Fruit fly (Drosophila melanogaster) whole organism, embryonic: Measurements from ENCODE around the gene mtsh.
A peak's percentile ranks its signal among the peaks of the same experiment; 100 is the strongest.

Source experiments
- Adf1 ChIP-seq: fragments of 200-800 bp; sonication (Bioruptor generic); IDR thresholded peaks from 2 replicates; pipeline ENCODE4 v1.3.6; 2022; ENCODE audit warnings: missing biosample characterization, missing genetic modification characterization
- CG11085 ChIP-seq: fragments of 200-800 bp; sonication (Bioruptor generic); IDR thresholded peaks from 2 replicates; pipeline ENCODE4 v1.3.6; 2022; ENCODE audit warnings: missing biosample characterization, missing genetic modification characterization
- CG12744 ChIP-seq: fragments of 200-800 bp; sonication (Bioruptor generic); optimal IDR thresholded peaks from 2 replicates; lab custom pipeline; 2016; ENCODE audit warnings: missing biosample characterization, missing genetic modification characterization
- CG13296 ChIP-seq: fragments of 200-800 bp; sonication (Bioruptor generic); optimal IDR thresholded peaks from 3 replicates; lab custom pipeline; 2018; ENCODE audit warnings: missing biosample characterization, mild to moderate bottlenecking, missing genetic modification characterization
- CG13894 ChIP-seq: fragments of 200-800 bp; sonication (Bioruptor generic); optimal IDR thresholded peaks from 3 replicates; lab custom pipeline; 2018; ENCODE audit warnings: missing biosample characterization, mild to moderate bottlenecking, missing genetic modification characterization, moderate library complexity
- CG14860 ChIP-seq: fragments of 200-800 bp; sonication (Bioruptor generic); IDR thresholded peaks from 3 replicates; pipeline ENCODE4 v1.3.6; 2022; ENCODE audit warnings: missing biosample characterization, missing genetic modification characterization; ENCODE audit not compliant: partially characterized antibody
- CG18476 ChIP-seq: fragments of 200-800 bp; sonication (Bioruptor generic); optimal IDR thresholded peaks from 2 replicates; lab custom pipeline; 2016; ENCODE audit warnings: missing biosample characterization, mild to moderate bottlenecking, missing genetic modification characterization
- CG2120 ChIP-seq: fragments of 200-800 bp; sonication (Bioruptor generic); optimal IDR thresholded peaks from 3 replicates; lab custom pipeline; 2016; ENCODE audit warnings: missing biosample characterization, missing genetic modification characterization
- CG32532 ChIP-seq: fragments of 200-800 bp; sonication (Bioruptor generic); IDR thresholded peaks from 2 replicates; pipeline ENCODE4 v1.3.6; 2022; ENCODE audit warnings: missing biosample characterization, missing genetic modification characterization
- CG7271 ChIP-seq: fragments of 200-800 bp; sonication (Bioruptor generic); optimal IDR thresholded peaks from 2 replicates; lab custom pipeline; 2018; ENCODE audit warnings: missing biosample characterization, mild to moderate bottlenecking, missing genetic modification characterization, moderate library complexity
- CG8359 ChIP-seq: fragments of 200-800 bp; sonication (Bioruptor generic); optimal IDR thresholded peaks from 2 replicates; lab custom pipeline; 2017; ENCODE audit warnings: missing biosample characterization, mild to moderate bottlenecking, missing genetic modification characterization, borderline replicate concordance
- CHES-1-like ChIP-seq: fragments of 200-800 bp; sonication (Bioruptor generic); optimal IDR thresholded peaks from 2 replicates; lab custom pipeline; 2016; ENCODE audit warnings: missing biosample characterization, missing genetic modification characterization
- Deaf1 ChIP-seq: fragments of 200-800 bp; optimal IDR thresholded peaks from 3 replicates; lab custom pipeline; 2019; ENCODE audit warnings: missing biosample characterization, mild to moderate bottlenecking, missing genetic modification characterization, moderate library complexity
- E2f1 ChIP-seq: fragments of 200-800 bp; sonication (Bioruptor generic); IDR thresholded peaks from 2 replicates; pipeline ENCODE4 v1.3.6; 2022; ENCODE audit warnings: missing biosample characterization, missing genetic modification characterization
- Fer3 ChIP-seq: fragments of 200-800 bp; sonication (Bioruptor generic); optimal IDR thresholded peaks from 2 replicates; lab custom pipeline; 2018; ENCODE audit warnings: missing biosample characterization, mild to moderate bottlenecking, missing genetic modification characterization, moderate library complexity
- HLH3B ChIP-seq: fragments of 200-800 bp; sonication (Bioruptor generic); IDR thresholded peaks from 2 replicates; pipeline ENCODE4 v1.3.6; 2022; ENCODE audit warnings: missing biosample characterization, missing genetic modification characterization
- Mrtf ChIP-seq: fragments of 200-800 bp; sonication (Bioruptor generic); IDR thresholded peaks from 3 replicates; pipeline ENCODE4 v1.3.6; 2022; ENCODE audit warnings: missing biosample characterization, missing genetic modification characterization
- Nf-YC ChIP-seq: fragments of 200-800 bp; optimal IDR thresholded peaks from 3 replicates; lab custom pipeline; 2019; ENCODE audit warnings: missing biosample characterization, mild to moderate bottlenecking, missing genetic modification characterization, moderate library complexity
- Oli ChIP-seq: fragments of 200-800 bp; sonication (Bioruptor generic); optimal IDR thresholded peaks from 2 replicates; lab custom pipeline; 2018; ENCODE audit warnings: missing biosample characterization, mild to moderate bottlenecking, missing genetic modification characterization, moderate library complexity
- Optix ChIP-seq: fragments of 200-800 bp; sonication (Bioruptor generic); IDR thresholded peaks from 3 replicates; pipeline ENCODE4 v1.3.6; 2022; ENCODE audit warnings: missing biosample characterization, missing genetic modification characterization
- PHDP ChIP-seq: fragments of 200-800 bp; sonication (Bioruptor generic); optimal IDR thresholded peaks from 3 replicates; lab custom pipeline; 2018; ENCODE audit warnings: missing biosample characterization, mild to moderate bottlenecking, missing genetic modification characterization, moderate library complexity
- Scr ChIP-seq: fragments of 200-800 bp; sonication (Bioruptor generic); IDR thresholded peaks from 2 replicates; pipeline ENCODE4 v1.3.6; 2022; ENCODE audit warnings: missing biosample characterization, missing genetic modification characterization; ENCODE audit not compliant: partially characterized antibody
- bowl ChIP-seq: fragments of 200-800 bp; sonication (Bioruptor generic); IDR thresholded peaks from 2 replicates; pipeline ENCODE4 v1.3.6; 2022; ENCODE audit warnings: missing biosample characterization, missing genetic modification characterization
- bsh ChIP-seq, 2 experiments: fragments of 200-800 bp; sonication (Bioruptor generic); optimal IDR thresholded peaks; 2 replicates each; lab custom pipeline; 2017 to 2018; ENCODE audit warnings: mild to moderate bottlenecking in 2 of 2, missing biosample characterization in 2 of 2, missing genetic modification characterization in 2 of 2, moderate library complexity in 1 of 2
- cato ChIP-seq: fragments of 200-800 bp; sonication (Bioruptor generic); optimal IDR thresholded peaks from 2 replicates; lab custom pipeline; 2016; ENCODE audit warnings: missing biosample characterization, missing genetic modification characterization, borderline replicate concordance
- dimm ChIP-seq: fragments of 200-800 bp; sonication (Bioruptor generic); IDR thresholded peaks from 2 replicates; pipeline ENCODE4 v1.3.6; 2022; ENCODE audit warnings: missing biosample characterization, missing genetic modification characterization
- dpn ChIP-seq, 2 experiments: fragments of 200-800 bp; sonication (Bioruptor generic); optimal IDR thresholded peaks; 3 replicates each; lab custom pipeline; 2016; ENCODE audit warnings: missing biosample characterization in 2 of 2, missing genetic modification characterization in 2 of 2
- eve ChIP-seq, 2 experiments: fragments of >200 bp; optimal IDR thresholded peaks; 2 replicates each; lab custom pipeline; 2017; ENCODE audit warnings: missing biosample characterization in 2 of 2, missing genetic modification characterization in 2 of 2
- ewg ChIP-seq: fragments of 200-800 bp; sonication (Bioruptor generic); optimal IDR thresholded peaks from 3 replicates; lab custom pipeline; 2017; ENCODE audit warnings: mild to moderate bottlenecking, missing biosample characterization, missing genetic modification reagents, missing genetic modification characterization
- ftz-f1 ChIP-seq: fragments of 200-800 bp; sonication (Bioruptor generic); optimal IDR thresholded peaks from 2 replicates; lab custom pipeline; 2016; ENCODE audit warnings: missing biosample characterization, missing genetic modification characterization
- gt ChIP-seq: fragments of 200-800 bp; sonication (Bioruptor generic); IDR thresholded peaks from 2 replicates; pipeline ENCODE4 v1.3.6; 2022; ENCODE audit warnings: missing biosample characterization, missing genetic modification characterization
- h ChIP-seq: fragments of >200 bp; optimal IDR thresholded peaks from 2 replicates; lab custom pipeline; 2017
- hbn ChIP-seq: fragments of 200-800 bp; sonication (Bioruptor generic); IDR thresholded peaks from 2 replicates; pipeline ENCODE4 v1.3.6; 2022; ENCODE audit warnings: missing biosample characterization, missing genetic modification characterization; ENCODE audit not compliant: partially characterized antibody
- her ChIP-seq: fragments of 200-800 bp; sonication (Bioruptor generic); optimal IDR thresholded peaks from 2 replicates; lab custom pipeline; 2016; ENCODE audit warnings: missing biosample characterization, missing genetic modification characterization
- hkb ChIP-seq, 2 experiments: fragments of 200-800 bp in 1 of 2; fragments of >200 bp in 1 of 2; sonication (Bioruptor generic) in 1 of 2; IDR thresholded peaks in 1 of 2; optimal IDR thresholded peaks in 1 of 2; 2 replicates each; pipeline versions ENCODE4 v1.3.6 to Lab custom; 2017 to 2022; ENCODE audit warnings: missing biosample characterization in 1 of 2, missing genetic modification characterization in 1 of 2
- jigr1 ChIP-seq: fragments of 200-800 bp; sonication (Bioruptor generic); IDR thresholded peaks from 3 replicates; pipeline ENCODE4 v1.3.6; 2022; ENCODE audit warnings: missing biosample characterization, missing genetic modification characterization
- klu ChIP-seq: fragments of 200-800 bp; sonication (Bioruptor generic); IDR thresholded peaks from 2 replicates; pipeline ENCODE4 v1.3.6; 2022; ENCODE audit warnings: missing biosample characterization, missing genetic modification characterization
- lilli ChIP-seq: fragments of 200-800 bp; sonication (Bioruptor generic); optimal IDR thresholded peaks from 3 replicates; lab custom pipeline; 2016; ENCODE audit warnings: missing biosample characterization, missing genetic modification characterization
- prd ChIP-seq, 3 experiments: fragments of >200 bp in 2 of 3; fragments of 200-800 bp in 1 of 3; sonication (Bioruptor generic) in 1 of 3; optimal IDR thresholded peaks in 2 of 3; IDR thresholded peaks in 1 of 3; 2 replicates in 2 of 3; 3 replicates in 1 of 3; pipeline versions ENCODE4 v1.3.6 to Lab custom; 2017 to 2022; ENCODE audit warnings: missing biosample characterization in 1 of 3, missing genetic modification characterization in 1 of 3
- seq ChIP-seq: fragments of 200-800 bp; sonication (Bioruptor generic); IDR thresholded peaks from 2 replicates; pipeline ENCODE4 v1.3.6; 2022; ENCODE audit warnings: missing biosample characterization, missing genetic modification characterization
- sima ChIP-seq: fragments of 200-800 bp; sonication (Bioruptor generic); optimal IDR thresholded peaks from 2 replicates; lab custom pipeline; 2016; ENCODE audit warnings: missing biosample characterization, missing genetic modification characterization
- sisA ChIP-seq: fragments of 200-800 bp; sonication (Bioruptor generic); IDR thresholded peaks from 2 replicates; pipeline ENCODE4 v1.3.6; 2022; ENCODE audit warnings: missing biosample characterization, missing genetic modification characterization
- slp2 ChIP-seq: fragments of 200-800 bp; sonication (Bioruptor generic); optimal IDR thresholded peaks from 2 replicates; lab custom pipeline; 2016; ENCODE audit warnings: missing biosample characterization, missing genetic modification characterization
- so ChIP-seq: fragments of 200-800 bp; sonication (Bioruptor generic); IDR thresholded peaks from 3 replicates; pipeline ENCODE4 v1.3.6; 2022; ENCODE audit warnings: missing biosample characterization, missing genetic modification characterization
- tin ChIP-seq: fragments of 200-800 bp; sonication (Bioruptor generic); optimal IDR thresholded peaks from 3 replicates; lab custom pipeline; 2016; ENCODE audit warnings: missing biosample characterization, missing genetic modification characterization
- trh ChIP-seq: fragments of 200-800 bp; sonication (Bioruptor generic); optimal IDR thresholded peaks from 2 replicates; lab custom pipeline; 2016; ENCODE audit warnings: missing biosample characterization, missing genetic modification characterization
- tx ChIP-seq: fragments of 200-800 bp; sonication (Bioruptor generic); optimal IDR thresholded peaks from 2 replicates; lab custom pipeline; 2016; ENCODE audit warnings: missing biosample characterization, missing genetic modification characterization
- vfl ChIP-seq: fragments of 200-800 bp; sonication (Bioruptor generic); optimal IDR thresholded peaks from 2 replicates; lab custom pipeline; 2016; ENCODE audit warnings: missing biosample characterization, missing genetic modification characterization
- vvl ChIP-seq: fragments of 200-800 bp; sonication (Bioruptor generic); IDR thresholded peaks from 2 replicates; pipeline ENCODE4 v1.3.6; 2022; ENCODE audit warnings: missing biosample characterization, missing genetic modification characterization
- zfh2 ChIP-seq: fragments of 200-800 bp; sonication (Bioruptor generic); optimal IDR thresholded peaks from 2 replicates; lab custom pipeline; 2016; ENCODE audit warnings: missing biosample characterization, missing genetic modification characterization

Gene mtsh

dm6 chr2L:8361204-8361952 is 41.7 kb upstream of the mtsh start:
- TF ChIP-seq HLH3B (GFP tag; lab: Robert Waterston, UW) (no peak), klu (GFP tag; lab: Robert Waterston, UW) (no peak), hkb (optimal IDR thresholded peaks at IDR 0.05; lab: Kevin White, UChicago) (no peak), hkb (GFP tag; IDR thresholded peaks at IDR 0.05; lab: Robert Waterston, UW) (no peak), CG13296 (GFP tag; lab: Kevin White, UChicago) (no peak), dimm (no peak), Adf1 (GFP tag; lab: Robert Waterston, UW) (no peak), zfh2 (GFP tag; lab: Kevin White, UChicago) (peak; percentile 27), CG14860 (GFP tag; lab: Robert Waterston, UW) (no peak), bsh (GFP tag; optimal IDR thresholded peaks at IDR 0.05; lab: Kevin White, UChicago) (no peak), prd (optimal IDR thresholded peaks at IDR 0.05; lab: Kevin White, UChicago) (no peak), prd (GFP tag; IDR thresholded peaks at IDR 0.05; lab: Robert Waterston, UW) (no peak), CG18476 (no peak), CG8359 (GFP tag; lab: Kevin White, UChicago) (no peak), Deaf1 (tag; lab: Kevin White, UChicago) (no peak), Scr (GFP tag; lab: Robert Waterston, UW) (no peak), jigr1 (GFP tag; lab: Robert Waterston, UW) (no peak), sisA (GFP tag; lab: Robert Waterston, UW) (peak; percentile 44; the same call in 1 of the 2 replicates), eve (GFP tag; optimal IDR thresholded peaks at IDR 0.05; lab: Kevin White, UChicago) (no peak), ewg (GFP tag; lab: Kevin White, UChicago) (no peak), ftz-f1 (GFP tag; lab: Kevin White, UChicago) (no peak), bowl (no peak), CG11085 (no peak), Mrtf (GFP tag; lab: Robert Waterston, UW) (no peak), so (GFP tag; lab: Robert Waterston, UW) (no peak), tin (GFP tag; lab: Kevin White, UChicago) (no peak), h (lab: Kevin White, UChicago) (no peak), CHES-1-like (GFP tag; lab: Kevin White, UChicago) (peak; percentile 10), seq (GFP tag; lab: Robert Waterston, UW) (no peak), gt (GFP tag; lab: Robert Waterston, UW) (no peak), trh (GFP tag; lab: Kevin White, UChicago) (no peak), hbn (GFP tag; lab: Robert Waterston, UW) (no peak), CG13894 (tag; lab: Kevin White, UChicago) (no peak), tx (GFP tag; lab: Kevin White, UChicago) (no peak), vvl (no peak), her (GFP tag; lab: Kevin White, UChicago) (no peak), E2f1 (GFP tag; lab: Robert Waterston, UW) (no peak), Optix (GFP tag; lab: Robert Waterston, UW) (no peak), sima (no peak), vfl (GFP tag; lab: Kevin White, UChicago) (no peak), Fer3 (peak; percentile 16), CG7271 (tag; lab: Kevin White, UChicago) (no peak), slp2 (GFP tag; lab: Kevin White, UChicago) (no peak), CG12744 (GFP tag; lab: Kevin White, UChicago) (no peak), Oli (tag; lab: Kevin White, UChicago) (no peak), PHDP (tag; lab: Kevin White, UChicago) (no peak), cato (GFP tag; lab: Kevin White, UChicago) (no peak), CG2120 (GFP tag; lab: Kevin White, UChicago) (peak; percentile 50), Nf-YC (no peak), CG32532 (peak; percentile 28; the same call in 1 of the 2 replicates), lilli (GFP tag; lab: Kevin White, UChicago) (no peak), dpn (GFP tag; optimal IDR thresholded peaks at IDR 0.05; lab: Kevin White, UChicago) (no peak)
